Worm (Caenorhabditis elegans): Measurements from ENCODE around the gene Y20C6A.4.

DNA sequence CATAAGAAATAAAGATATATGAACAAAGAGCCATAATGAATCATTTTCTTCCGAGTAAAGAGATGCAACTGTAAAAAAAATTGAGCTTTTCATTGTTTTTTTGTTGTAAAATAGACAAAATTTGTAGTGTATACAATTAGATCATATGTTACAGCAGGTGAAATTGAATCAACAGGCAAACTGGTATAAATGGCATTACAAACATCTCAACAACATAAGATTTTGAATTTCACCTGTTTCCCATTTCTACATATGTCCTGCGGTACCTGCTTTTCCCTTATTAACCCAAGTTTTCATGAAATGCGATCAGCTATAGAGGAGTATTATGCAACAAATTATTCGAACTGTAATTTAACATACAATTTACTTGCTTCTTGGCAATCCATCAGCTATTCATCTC, 15.3 kb downstream of the Y20C6A.4 start, which contains the start of gene srh-120:
- TF ChIP-seq ZK546.5 (tag; optimal IDR thresholded peaks at IDR 0.05), result no peak
- TF ChIP-seq unc-39 (tag; optimal IDR thresholded peaks at IDR 0.05), result no peak
- no peak for TF ChIP-seq sma-3 (GFP tag; optimal IDR thresholded peaks at IDR 0.05)
- no peak for TF ChIP-seq lin-13 (GFP tag; optimal IDR thresholded peaks at IDR 0.05)
- TF ChIP-seq snpc-4 (tag; optimal IDR thresholded peaks at IDR 0.05), result no peak
- TF ChIP-seq ama-1 (optimal IDR thresholded peaks at IDR 0.05), result no peak
- no peak for TF ChIP-seq lin-11 (tag; optimal IDR thresholded peaks at IDR 0.05)
- TF ChIP-seq ztf-1 (GFP tag; conservative IDR thresholded peaks at IDR 0.05), result no peak
- TF ChIP-seq nhr-23 (tag; optimal IDR thresholded peaks at IDR 0.05), result no peak
- TF ChIP-seq dmd-4 (tag; optimal IDR thresholded peaks at IDR 0.05), result no peak
- no peak for TF ChIP-seq nhr-77 (tag; optimal IDR thresholded peaks at IDR 0.05)
- TF ChIP-seq blmp-1 (tag; optimal IDR thresholded peaks at IDR 0.05; ENCODE audit: insufficient read depth), result no peak
- no peak for TF ChIP-seq nhr-6 (tag; optimal IDR thresholded peaks at IDR 0.05)
- no peak for TF ChIP-seq ceh-82 (tag; optimal IDR thresholded peaks at IDR 0.05)
